Worm (Caenorhabditis elegans): ENCODE measurements around the gene sri-54.
"Not testable (repeated sequence)": the region's sequence is repeated elsewhere in the genome, so short reads cannot be mapped to it uniquely, and the experiment has no call there.

The sri-54 gene

ce11 chrII:3137804-3138203, at the start of gene sri-54:
Gene sri-54 (minus strand): TSS chrII:3137904.
- TF ChIP-seq hmg-4 (GFP tag; optimal IDR thresholded peaks at IDR 0.05) (no peak), ama-1 (optimal IDR thresholded peaks at IDR 0.05) (no peak), hmbx-1 (tag; optimal IDR thresholded peaks at IDR 0.05) (no peak), scrt-1 (GFP tag; IDR thresholded peaks at IDR 0.05) (no peak), sea-1 (GFP tag; conservative IDR thresholded peaks at IDR 0.05) (no peak)

ce11 chrII:3185848-3186247, 48.1 kb upstream of the sri-54 start:
- TF ChIP-seq flt-1 (GFP tag; IDR thresholded peaks at IDR 0.05), result no peak
- no peak for TF ChIP-seq ets-7 (tag; optimal IDR thresholded peaks at IDR 0.05)
- no peak for TF ChIP-seq hnd-1 (tag; optimal IDR thresholded peaks at IDR 0.05)
- no peak for TF ChIP-seq hmg-4 (GFP tag; optimal IDR thresholded peaks at IDR 0.05)
- TF ChIP-seq ceh-13 (GFP tag; optimal IDR thresholded peaks at IDR 0.05), result no peak
- TF ChIP-seq tbx-11 (GFP tag; IDR thresholded peaks at IDR 0.05), result no peak
- no peak for TF ChIP-seq sea-1 (GFP tag; conservative IDR thresholded peaks at IDR 0.05)

- TF ChIP-seq hmbx-1 (tag; optimal IDR thresholded peaks at IDR 0.05); ama-1 (optimal IDR thresholded peaks at IDR 0.05); tbx-11 (GFP tag; IDR thresholded peaks at IDR 0.05): not testable (repeated sequence)
Measured at ce11 chrII:3184858-3185257, 47.2 kb upstream of the sri-54 start, which contains the start of gene sri-78. Gene sri-78 (plus strand): TSS chrII:3185158.

- not testable (repeated sequence) for TF ChIP-seq aly-1 (tag; optimal IDR thresholded peaks at IDR 0.05); scrt-1 (GFP tag; IDR thresholded peaks at IDR 0.05); ets-7 (tag; optimal IDR thresholded peaks at IDR 0.05)
Measured at ce11 chrII:3183300-3183840, 45.7 kb upstream of the sri-54 start, which contains the start of the genes Y27F2A.6 and Y27F2A.8. Gene Y27F2A.6 (minus strand): TSS chrII:3183400. Gene Y27F2A.8 (plus strand): TSS chrII:3183790.

ce11 chrII:3177663-3178062, 40.0 kb upstream of the sri-54 start, which contains the start of gene sri-40:
Gene sri-40 (plus strand): TSS chrII:3177963.
- not testable (repeated sequence) for TF ChIP-seq hmbx-1 (tag; optimal IDR thresholded peaks at IDR 0.05); ceh-36 (tag; optimal IDR thresholded peaks at IDR 0.05); ama-1 (optimal IDR thresholded peaks at IDR 0.05)

ce11 chrII:3172176-3172575, 34.5 kb upstream of the sri-54 start, which contains the start of gene Y27F2A.10:
Gene Y27F2A.10 (minus strand): TSS chrII:3172276.
- TF ChIP-seq hmbx-1 (tag; optimal IDR thresholded peaks at IDR 0.05) (no peak), ama-1 (optimal IDR thresholded peaks at IDR 0.05) (no peak), F13C5.2 (tag; optimal IDR thresholded peaks at IDR 0.05) (no peak), ceh-13 (GFP tag; optimal IDR thresholded peaks at IDR 0.05) (no peak), hnd-1 (tag; optimal IDR thresholded peaks at IDR 0.05) (no peak), tbx-11 (GFP tag; IDR thresholded peaks at IDR 0.05) (no peak), flt-1 (GFP tag; IDR thresholded peaks at IDR 0.05) (no peak), sea-1 (GFP tag; conservative IDR thresholded peaks at IDR 0.05) (no peak), ceh-36 (tag; optimal IDR thresholded peaks at IDR 0.05) (no peak), hmg-4 (GFP tag; optimal IDR thresholded peaks at IDR 0.05) (no peak), ets-7 (tag; optimal IDR thresholded peaks at IDR 0.05) (no peak), B0310.2 (tag; optimal IDR thresholded peaks at IDR 0.05) (no peak), tra-4 (tag; optimal IDR thresholded peaks at IDR 0.05) (no peak), scrt-1 (GFP tag; IDR thresholded peaks at IDR 0.05) (no peak), pes-1 (GFP tag; IDR thresholded peaks at IDR 0.05) (no peak), tbx-37 (GFP tag; conservative IDR thresholded peaks at IDR 0.05) (no peak)

- TF ChIP-seq ceh-13 (GFP tag; optimal IDR thresholded peaks at IDR 0.05) (no peak), tra-4 (tag; optimal IDR thresholded peaks at IDR 0.05) (no peak), sea-1 (GFP tag; conservative IDR thresholded peaks at IDR 0.05) (no peak), B0310.2 (tag; optimal IDR thresholded peaks at IDR 0.05) (no peak), ceh-36 (tag; optimal IDR thresholded peaks at IDR 0.05) (no peak), flt-1 (GFP tag; IDR thresholded peaks at IDR 0.05) (no peak), pes-1 (GFP tag; IDR thresholded peaks at IDR 0.05) (no peak), hmbx-1 (tag; optimal IDR thresholded peaks at IDR 0.05) (no peak), hnd-1 (tag; optimal IDR thresholded peaks at IDR 0.05) (no peak), tbx-11 (GFP tag; IDR thresholded peaks at IDR 0.05) (no peak), F13C5.2 (tag; optimal IDR thresholded peaks at IDR 0.05) (no peak), aly-1 (tag; optimal IDR thresholded peaks at IDR 0.05) (no peak)
Measured at ce11 chrII:3170089-3170488, 32.4 kb upstream of the sri-54 start, which contains the start of gene fbxc-55. Gene fbxc-55 (minus strand): TSS chrII:3170189.

- TF ChIP-seq pes-1 (GFP tag; IDR thresholded peaks at IDR 0.05) (no peak), hmbx-1 (tag; optimal IDR thresholded peaks at IDR 0.05) (no peak), sea-1 (GFP tag; conservative IDR thresholded peaks at IDR 0.05) (no peak), B0310.2 (tag; optimal IDR thresholded peaks at IDR 0.05) (no peak), tbx-37 (GFP tag; conservative IDR thresholded peaks at IDR 0.05) (no peak), flt-1 (GFP tag; IDR thresholded peaks at IDR 0.05) (no peak), ama-1 (optimal IDR thresholded peaks at IDR 0.05) (no peak), tbx-11 (GFP tag; IDR thresholded peaks at IDR 0.05) (no peak), aly-1 (tag; optimal IDR thresholded peaks at IDR 0.05) (no peak), tra-4 (tag; optimal IDR thresholded peaks at IDR 0.05) (no peak), ceh-13 (GFP tag; optimal IDR thresholded peaks at IDR 0.05) (no peak), hnd-1 (tag; optimal IDR thresholded peaks at IDR 0.05) (no peak), scrt-1 (GFP tag; IDR thresholded peaks at IDR 0.05) (no peak), ceh-36 (tag; optimal IDR thresholded peaks at IDR 0.05) (no peak), hmg-4 (GFP tag; optimal IDR thresholded peaks at IDR 0.05) (no peak), ets-7 (tag; optimal IDR thresholded peaks at IDR 0.05) (no peak), F13C5.2 (tag; optimal IDR thresholded peaks at IDR 0.05) (no peak)
Measured at ce11 chrII:3158985-3159384, 21.3 kb upstream of the sri-54 start, which contains the start of gene sri-34. Gene sri-34 (minus strand): TSS chrII:3159085.
